Fruit fly (Drosophila melanogaster): Measurements from ENCODE around the gene CG3223.

The CG3223 gene

dm6 chr3R:8032923-8033478 is 23.8 kb downstream of the CG3223 start, which contains the start of the genes CG11035 and unc-45 (continued):
- TF ChIP-seq CG13424 (tag; optimal IDR thresholded peaks at IDR 0.05): peak; percentile 60
- no peak for TF ChIP-seq schlank (tag; optimal IDR thresholded peaks at IDR 0.05)
- TF ChIP-seq CG15479 (GFP tag; optimal IDR thresholded peaks at IDR 0.05): no peak
- TF ChIP-seq CG9437 (GFP tag; optimal IDR thresholded peaks at IDR 0.05): peak; percentile 90
- no peak for TF ChIP-seq CG15073 (GFP tag; optimal IDR thresholded peaks at IDR 0.05)
- TF ChIP-seq vvl (GFP tag; IDR thresholded peaks at IDR 0.05): peak; percentile 42
- peak; percentile 58; the same call in 2 of the 3 replicates for TF ChIP-seq Opbp (GFP tag; IDR thresholded peaks at IDR 0.05; ENCODE audit: partially characterized antibody)
- no peak for TF ChIP-seq ewg (GFP tag; optimal IDR thresholded peaks at IDR 0.05)
- TF ChIP-seq dati (GFP tag; IDR thresholded peaks at IDR 0.05): no peak
- TF ChIP-seq dmrt11E (tag; optimal IDR thresholded peaks at IDR 0.05): peak; percentile 22
- TF ChIP-seq MESR4 (GFP tag; optimal IDR thresholded peaks at IDR 0.05): no peak
- TF ChIP-seq CG16815 (GFP tag; optimal IDR thresholded peaks at IDR 0.05): no peak
- TF ChIP-seq sens (GFP tag): peak; percentile 87
- peak; percentile 50; the same call in 1 of the 2 replicates for TF ChIP-seq cas (GFP tag; IDR thresholded peaks at IDR 0.05)
- peak; percentile 31 for TF ChIP-seq Fer1 (GFP tag; optimal IDR thresholded peaks at IDR 0.05)
- TF ChIP-seq unpg (GFP tag; optimal IDR thresholded peaks at IDR 0.05): peak; percentile 27
- TF ChIP-seq lola (GFP tag; optimal IDR thresholded peaks at IDR 0.05): peak in 1 of 3 experiments; percentile 32
- TF ChIP-seq HmgZ (tag; optimal IDR thresholded peaks at IDR 0.05): peak; percentile 30
- peak; percentile 17 for TF ChIP-seq CG9817 (tag; optimal IDR thresholded peaks at IDR 0.05)
- peak; percentile 59 for TF ChIP-seq gro (GFP tag; optimal IDR thresholded peaks at IDR 0.05)
- peak; percentile 76 for TF ChIP-seq CG16813 (GFP tag; IDR thresholded peaks at IDR 0.05; ENCODE audit: partially characterized antibody)
- TF ChIP-seq stc (GFP tag; IDR thresholded peaks at IDR 0.05): no peak
- peak; percentile 62 for TF ChIP-seq CoRest (tag; optimal IDR thresholded peaks at IDR 0.05)
- peak in 1 of 2 experiments; percentile 19 for TF ChIP-seq Hr51 (GFP tag; optimal IDR thresholded peaks at IDR 0.05)
- no peak for TF ChIP-seq prd (optimal IDR thresholded peaks at IDR 0.05)
- peak; percentile 64; the same call in 2 of the 3 replicates for TF ChIP-seq prd (GFP tag; IDR thresholded peaks at IDR 0.05)
- no peak for TF ChIP-seq cad (GFP tag; optimal IDR thresholded peaks at IDR 0.05)
- TF ChIP-seq Ptx1 (GFP tag; IDR thresholded peaks at IDR 0.05): peak; percentile 59
- no peak for TF ChIP-seq ro (GFP tag; IDR thresholded peaks at IDR 0.05)
- peak; percentile 39 for TF ChIP-seq CG32772 (GFP tag; IDR thresholded peaks at IDR 0.05)
- peak; percentile 47 for TF ChIP-seq Vsx1 (GFP tag; optimal IDR thresholded peaks at IDR 0.05)
- no peak for TF ChIP-seq Myb (GFP tag; optimal IDR thresholded peaks at IDR 0.05)
- peak; percentile 51 for TF ChIP-seq Sin3A (optimal IDR thresholded peaks at IDR 0.05)
- peak; percentile 33 for TF ChIP-seq CG4424 (GFP tag; optimal IDR thresholded peaks at IDR 0.05)
- peak; percentile 71 for TF ChIP-seq nmo (GFP tag; optimal IDR thresholded peaks at IDR 0.05)
- TF ChIP-seq CG13296 (GFP tag; optimal IDR thresholded peaks at IDR 0.05): peak; percentile 37
- peak; percentile 38 for TF ChIP-seq Xrp1 (GFP tag; IDR thresholded peaks at IDR 0.05)
- no peak for TF ChIP-seq CG33557 (GFP tag; optimal IDR thresholded peaks at IDR 0.05)
- peak; percentile 71 for TF ChIP-seq phol (tag; optimal IDR thresholded peaks at IDR 0.05)
- peak; percentile 72 for TF ChIP-seq Camta (GFP tag; optimal IDR thresholded peaks at IDR 0.05)
- TF ChIP-seq Fer2 (tag; optimal IDR thresholded peaks at IDR 0.05): peak; percentile 38
- peak; percentile 59 for TF ChIP-seq CG2120 (GFP tag; optimal IDR thresholded peaks at IDR 0.05)
- no peak for TF ChIP-seq jing (GFP tag; optimal IDR thresholded peaks at IDR 0.05)
- peak; percentile 21 for TF ChIP-seq zen (tag; optimal IDR thresholded peaks at IDR 0.05)
- no peak for TF ChIP-seq Side (GFP tag; optimal IDR thresholded peaks at IDR 0.05)
- no peak for TF ChIP-seq CG4854 (GFP tag; optimal IDR thresholded peaks at IDR 0.05)
- TF ChIP-seq CG9797 (GFP tag; optimal IDR thresholded peaks at IDR 0.05): no peak
- TF ChIP-seq Blimp-1 (GFP tag; optimal IDR thresholded peaks at IDR 0.05): peak; percentile 43
- peak; percentile 27 for TF ChIP-seq ftz-f1 (GFP tag; optimal IDR thresholded peaks at IDR 0.05)
- TF ChIP-seq CG6683 (GFP tag; optimal IDR thresholded peaks at IDR 0.05): no peak
